Worm (Caenorhabditis elegans) whole organism, late embryonic: Measurements from ENCODE around the gene ilys-1.

Experiments used
- F13H6.1 ChIP-seq: sonication (generic microtip); optimal IDR thresholded peaks from 2 replicates; lab custom pipeline; 2016; ENCODE audit warnings: missing genetic modification characterization, missing compliant biosample characterization
- ceh-9 ChIP-seq: sonication (generic microtip); optimal IDR thresholded peaks from 2 replicates; lab custom pipeline; 2016; ENCODE audit warnings: mild to moderate bottlenecking, missing genetic modification characterization, inconsistent platforms, missing compliant biosample characterization
- fax-1 ChIP-seq: sonication (generic microtip); optimal IDR thresholded peaks from 2 replicates; lab custom pipeline; 2016; ENCODE audit warnings: missing genotype, missing genetic modification characterization, missing compliant biosample characterization
- hlh-13 ChIP-seq: fragments of 200-800 bp; sonication (Bioruptor generic); optimal IDR thresholded peaks from 2 replicates; lab custom pipeline; 2018; ENCODE audit warnings: mild to moderate bottlenecking, missing genetic modification characterization, missing compliant biosample characterization
- hlh-8 ChIP-seq: sonication (generic microtip); optimal IDR thresholded peaks from 2 replicates; lab custom pipeline; 2016; ENCODE audit warnings: missing genotype, missing genetic modification characterization, missing compliant biosample characterization
- lin-11 ChIP-seq: fragments of 200-800 bp; sonication (Bioruptor generic); optimal IDR thresholded peaks from 2 replicates; lab custom pipeline; 2018; ENCODE audit warnings: mild to moderate bottlenecking, missing genetic modification characterization, missing compliant biosample characterization
- pag-3 ChIP-seq: sonication (generic microtip); optimal IDR thresholded peaks from 2 replicates; lab custom pipeline; 2016; ENCODE audit warnings: missing compliant biosample characterization, missing genetic modification characterization, borderline replicate concordance
- unc-42 ChIP-seq: sonication (generic microtip); optimal IDR thresholded peaks from 2 replicates; lab custom pipeline; 2016; ENCODE audit warnings: missing genotype, missing genetic modification characterization, missing compliant biosample characterization
- unc-55 ChIP-seq: sonication (generic microtip); optimal IDR thresholded peaks from 2 replicates; lab custom pipeline; 2017; ENCODE audit warnings: missing biosample characterization, missing genetic modification reagents, missing genetic modification characterization
- ztf-16 ChIP-seq: sonication (generic microtip); optimal IDR thresholded peaks from 2 replicates; lab custom pipeline; 2017; ENCODE audit warnings: missing genetic modification characterization, missing compliant biosample characterization

- TF ChIP-seq unc-55 (GFP tag; lab: Kevin White, UChicago): no peak
- TF ChIP-seq ztf-16 (tag; lab: Kevin White, UChicago): no peak
- TF ChIP-seq fax-1 (tag; lab: Kevin White, UChicago): no peak
- TF ChIP-seq ceh-9 (tag; lab: Kevin White, UChicago): no peak
- TF ChIP-seq pag-3 (tag; lab: Kevin White, UChicago): no peak
- TF ChIP-seq hlh-13 (GFP tag; lab: Kevin White, UChicago): no peak
- TF ChIP-seq hlh-8 (tag; lab: Kevin White, UChicago): no peak
- TF ChIP-seq F13H6.1 (tag; lab: Kevin White, UChicago): no peak
- no peak for TF ChIP-seq unc-42 (tag; lab: Kevin White, UChicago)
- no peak for TF ChIP-seq lin-11 (tag; lab: Kevin White, UChicago)
These were observed 15.1 kb upstream of the ilys-1 start for ce11 chrIV:2455128-2455527.
